Fruit fly (Drosophila melanogaster) whole organism, embryonic: ENCODE results near the gene Bili.

Experiments
- Antp ChIP-seq: fragments of 200-800 bp; sonication (Bioruptor generic); optimal IDR thresholded peaks from 3 replicates; lab custom pipeline; 2016; ENCODE audit warnings: missing biosample characterization, missing genetic modification characterization
- Atf-2 ChIP-seq: fragments of 200-800 bp; sonication (Bioruptor generic); optimal IDR thresholded peaks from 2 replicates; lab custom pipeline; 2016; ENCODE audit warnings: missing biosample characterization, missing genetic modification characterization
- CG10267 ChIP-seq: fragments of 200-800 bp; sonication (Bioruptor generic); optimal IDR thresholded peaks from 2 replicates; lab custom pipeline; 2018; ENCODE audit warnings: missing biosample characterization, mild to moderate bottlenecking, missing genetic modification characterization, moderate library complexity
- CG10543 ChIP-seq: fragments of 200-800 bp; sonication (Bioruptor generic); optimal IDR thresholded peaks from 3 replicates; lab custom pipeline; 2017; ENCODE audit warnings: missing biosample characterization, mild to moderate bottlenecking, missing genetic modification characterization, moderate library complexity
- CG11085 ChIP-seq: fragments of 200-800 bp; sonication (Bioruptor generic); IDR thresholded peaks from 2 replicates; pipeline ENCODE4 v1.3.6; 2022; ENCODE audit warnings: missing biosample characterization, missing genetic modification characterization
- CG12155 ChIP-seq: fragments of 200-800 bp; sonication (Bioruptor generic); optimal IDR thresholded peaks from 3 replicates; lab custom pipeline; 2016; ENCODE audit warnings: missing biosample characterization, missing genetic modification characterization
- CG13624 ChIP-seq: fragments of 200-800 bp; sonication (Bioruptor generic); optimal IDR thresholded peaks from 2 replicates; lab custom pipeline; 2016; ENCODE audit warnings: missing biosample characterization, missing genetic modification characterization
- CG13775 ChIP-seq: fragments of 200-800 bp; sonication (Bioruptor generic); optimal IDR thresholded peaks from 3 replicates; lab custom pipeline; 2017; ENCODE audit warnings: missing biosample characterization, mild to moderate bottlenecking, missing genetic modification characterization
- CG14860 ChIP-seq: fragments of 200-800 bp; sonication (Bioruptor generic); IDR thresholded peaks from 3 replicates; pipeline ENCODE4 v1.3.6; 2022; ENCODE audit warnings: missing biosample characterization, missing genetic modification characterization; ENCODE audit not compliant: partially characterized antibody
- CG17186 ChIP-seq: fragments of 200-800 bp; sonication (Bioruptor generic); optimal IDR thresholded peaks from 3 replicates; lab custom pipeline; 2017; ENCODE audit warnings: missing biosample characterization, missing genetic modification reagents, missing genetic modification characterization
- CG17361 ChIP-seq: fragments of 200-800 bp; sonication (Bioruptor generic); IDR thresholded peaks from 3 replicates; pipeline ENCODE4 v1.3.6; 2022; ENCODE audit warnings: missing biosample characterization, missing genetic modification characterization
- CG17612 ChIP-seq: fragments of 200-800 bp; sonication (Bioruptor generic); IDR thresholded peaks from 2 replicates; pipeline ENCODE4 v1.3.6; 2022; ENCODE audit warnings: missing biosample characterization, missing genetic modification characterization
- CG4617 ChIP-seq: fragments of 200-800 bp; sonication (Bioruptor generic); optimal IDR thresholded peaks from 3 replicates; lab custom pipeline; 2016; ENCODE audit warnings: missing biosample characterization, missing genetic modification characterization, borderline replicate concordance
- CG6813 ChIP-seq: fragments of 200-800 bp; sonication (Bioruptor generic); optimal IDR thresholded peaks from 2 replicates; lab custom pipeline; 2017; ENCODE audit warnings: missing biosample characterization, missing genetic modification characterization, mild to moderate bottlenecking, moderate library complexity, missing genetic modification reagents
- CG7556 ChIP-seq: fragments of 200-800 bp; sonication (Bioruptor generic); optimal IDR thresholded peaks from 2 replicates; lab custom pipeline; 2017; ENCODE audit warnings: missing biosample characterization, mild to moderate bottlenecking, missing genetic modification characterization
- CG9932 ChIP-seq: fragments of 200-800 bp; sonication (Bioruptor generic); IDR thresholded peaks from 2 replicates; pipeline ENCODE4 v1.3.6; 2022; ENCODE audit warnings: missing biosample characterization, missing genetic modification characterization
- CrebB ChIP-seq: fragments of 200-800 bp; sonication (Bioruptor generic); optimal IDR thresholded peaks from 3 replicates; lab custom pipeline; 2018; ENCODE audit warnings: missing biosample characterization, mild to moderate bottlenecking, missing genetic modification characterization
- Drgx ChIP-seq: fragments of 200-800 bp; sonication (Bioruptor generic); IDR thresholded peaks from 2 replicates; pipeline ENCODE4 v1.3.6; 2022; ENCODE audit warnings: missing biosample characterization, missing genetic modification characterization
- Gug ChIP-seq: fragments of 200-800 bp; sonication (Bioruptor generic); IDR thresholded peaks from 4 replicates; pipeline ENCODE4 v1.3.6; 2022; ENCODE audit warnings: missing biosample characterization, missing genetic modification characterization
- MESR4 ChIP-seq: fragments of 200-800 bp; sonication (Bioruptor generic); optimal IDR thresholded peaks from 2 replicates; lab custom pipeline; 2018; ENCODE audit warnings: missing biosample characterization, mild to moderate bottlenecking, missing genetic modification characterization, moderate library complexity
- Meics ChIP-seq: fragments of 200-800 bp; sonication (Bioruptor generic); optimal IDR thresholded peaks from 2 replicates; lab custom pipeline; 2017; ENCODE audit warnings: missing biosample characterization, mild to moderate bottlenecking, missing genetic modification characterization
- Myb ChIP-seq: fragments of 200-800 bp; sonication (Bioruptor generic); optimal IDR thresholded peaks from 2 replicates; lab custom pipeline; 2016; ENCODE audit warnings: missing biosample characterization, missing genetic modification characterization
- Ptx1 ChIP-seq: fragments of 200-800 bp; sonication (Bioruptor generic); IDR thresholded peaks from 2 replicates; pipeline ENCODE4 v1.3.6; 2022; ENCODE audit warnings: missing biosample characterization, missing genetic modification characterization
- cas ChIP-seq: fragments of 200-800 bp; sonication (Bioruptor generic); IDR thresholded peaks from 2 replicates; pipeline ENCODE4 v1.3.6; 2022; ENCODE audit warnings: missing biosample characterization, missing genetic modification characterization
- chn ChIP-seq: fragments of 200-800 bp; sonication (Bioruptor generic); optimal IDR thresholded peaks from 2 replicates; lab custom pipeline; 2016; ENCODE audit warnings: missing biosample characterization, missing genetic modification characterization
- dmrt99B ChIP-seq: fragments of 200-800 bp; sonication (Bioruptor generic); optimal IDR thresholded peaks from 2 replicates; lab custom pipeline; 2018; ENCODE audit warnings: missing biosample characterization, mild to moderate bottlenecking, missing genetic modification characterization, moderate library complexity
- emc ChIP-seq: fragments of 200-800 bp; sonication (Bioruptor generic); optimal IDR thresholded peaks from 2 replicates; lab custom pipeline; 2016; ENCODE audit warnings: missing biosample characterization, missing genetic modification characterization
- eve ChIP-seq, 2 experiments: fragments of >200 bp; optimal IDR thresholded peaks; 2 replicates each; lab custom pipeline; 2017; ENCODE audit warnings: missing biosample characterization in 2 of 2, missing genetic modification characterization in 2 of 2
- exex ChIP-seq: fragments of 200-800 bp; sonication (Bioruptor generic); optimal IDR thresholded peaks from 4 replicates; lab custom pipeline; 2018; ENCODE audit warnings: missing biosample characterization, mild to moderate bottlenecking, missing genetic modification characterization, moderate library complexity
- eyg ChIP-seq: fragments of 200-800 bp; sonication (Bioruptor generic); optimal IDR thresholded peaks from 3 replicates; lab custom pipeline; 2016; ENCODE audit warnings: missing biosample characterization, missing genetic modification characterization
- fu2 ChIP-seq: fragments of 200-800 bp; sonication (Bioruptor generic); optimal IDR thresholded peaks from 2 replicates; lab custom pipeline; 2016; ENCODE audit warnings: missing biosample characterization, missing genetic modification characterization
- gfzf ChIP-seq: fragments of 200-800 bp; sonication (Bioruptor generic); optimal IDR thresholded peaks from 2 replicates; lab custom pipeline; 2016; ENCODE audit warnings: missing biosample characterization, mild to moderate bottlenecking, missing genetic modification characterization, moderate library complexity
- jumu ChIP-seq: fragments of 200-800 bp; sonication (Bioruptor generic); optimal IDR thresholded peaks from 3 replicates; lab custom pipeline; 2016; ENCODE audit warnings: missing biosample characterization, missing genetic modification characterization
- kay ChIP-seq: fragments of 200-800 bp; sonication (Bioruptor generic); optimal IDR thresholded peaks from 2 replicates; lab custom pipeline; 2016; ENCODE audit warnings: missing biosample characterization, missing genetic modification characterization
- maf-S ChIP-seq: fragments of 200-800 bp; sonication (Bioruptor generic); optimal IDR thresholded peaks from 2 replicates; lab custom pipeline; 2016; ENCODE audit warnings: missing biosample characterization, missing genetic modification characterization
- nmo ChIP-seq: fragments of 200-800 bp; sonication (Bioruptor generic); optimal IDR thresholded peaks from 2 replicates; lab custom pipeline; 2018; ENCODE audit warnings: missing biosample characterization, mild to moderate bottlenecking, missing genetic modification characterization, moderate library complexity
- onecut ChIP-seq: fragments of 200-800 bp; sonication (Bioruptor generic); IDR thresholded peaks from 2 replicates; pipeline ENCODE4 v1.3.6; 2022; ENCODE audit warnings: missing biosample characterization, missing genetic modification characterization
- pan ChIP-seq, 4 experiments: fragments of >200 bp in 3 of 4; fragments of 200-800 bp in 1 of 4; sonication (Bioruptor generic) in 1 of 4; optimal IDR thresholded peaks in 3 of 4; IDR thresholded peaks in 1 of 4; 2 replicates each; pipeline versions ENCODE4 v1.3.6 to Lab custom; 2017 to 2022; ENCODE audit warnings: missing biosample characterization in 2 of 4, missing genetic modification characterization in 2 of 4, mixed read lengths in 1 of 4
- prd ChIP-seq, 3 experiments: fragments of >200 bp in 2 of 3; fragments of 200-800 bp in 1 of 3; sonication (Bioruptor generic) in 1 of 3; optimal IDR thresholded peaks in 2 of 3; IDR thresholded peaks in 1 of 3; 2 replicates in 2 of 3; 3 replicates in 1 of 3; pipeline versions ENCODE4 v1.3.6 to Lab custom; 2017 to 2022; ENCODE audit warnings: missing biosample characterization in 1 of 3, missing genetic modification characterization in 1 of 3
- run ChIP-seq: fragments of 200-800 bp; sonication (Bioruptor generic); optimal IDR thresholded peaks from 3 replicates; lab custom pipeline; 2018; ENCODE audit warnings: missing biosample characterization, mild to moderate bottlenecking, missing genetic modification characterization
- scrt ChIP-seq: fragments of 200-800 bp; sonication (Bioruptor generic); optimal IDR thresholded peaks from 2 replicates; lab custom pipeline; 2018; ENCODE audit warnings: missing biosample characterization, mild to moderate bottlenecking, missing genetic modification characterization, moderate library complexity
- slou ChIP-seq: fragments of 200-800 bp; sonication (Bioruptor generic); optimal IDR thresholded peaks from 3 replicates; lab custom pipeline; 2016; ENCODE audit warnings: missing biosample characterization, missing genetic modification characterization
- stwl ChIP-seq: fragments of 200-800 bp; sonication (Bioruptor generic); optimal IDR thresholded peaks from 3 replicates; lab custom pipeline; 2018; ENCODE audit warnings: missing biosample characterization, mild to moderate bottlenecking, missing genetic modification characterization, moderate library complexity
- tin ChIP-seq: fragments of 200-800 bp; sonication (Bioruptor generic); optimal IDR thresholded peaks from 3 replicates; lab custom pipeline; 2016; ENCODE audit warnings: missing biosample characterization, missing genetic modification characterization

Gene Bili

DNA sequence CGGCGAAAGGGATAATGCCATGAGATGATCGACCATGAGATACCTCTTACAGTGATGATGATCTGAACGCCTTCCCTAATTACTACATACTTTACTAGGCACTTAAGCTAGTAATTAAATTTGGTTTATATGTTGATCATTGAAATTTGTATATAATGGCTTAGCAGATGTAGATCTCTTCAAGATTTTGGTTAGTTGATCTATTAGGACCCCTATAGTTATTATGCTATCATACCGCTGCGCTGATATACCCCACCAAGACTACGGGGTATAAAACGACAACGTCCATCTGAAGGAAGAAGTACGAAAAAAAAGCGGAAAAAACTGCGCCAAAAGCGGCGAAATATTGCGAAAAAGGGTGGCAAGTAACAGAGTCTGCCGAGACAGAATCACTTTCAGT is 43.1 kb downstream of the Bili start (continued):
- TF ChIP-seq Gug (GFP tag; lab: Robert Waterston, UW) (no peak), stwl (no peak), CG12155 (GFP tag; lab: Kevin White, UChicago) (no peak), kay (GFP tag; lab: Kevin White, UChicago) (no peak), dmrt99B (tag; lab: Kevin White, UChicago) (peak; percentile 39), CrebB (no peak), pan (optimal IDR thresholded peaks at IDR 0.05; lab: Kevin White, UChicago) (peak in 1 of 2 experiments; percentile 77), pan (GFP tag; optimal IDR thresholded peaks at IDR 0.05 in 1 of 2, IDR thresholded peaks at IDR 0.05 in 1 of 2) (peak in 1 of 2 experiments; percentile 66), gfzf (GFP tag; lab: Kevin White, UChicago) (no peak), MESR4 (no peak), nmo (GFP tag; lab: Kevin White, UChicago) (peak; percentile 41), CG17612 (GFP tag; lab: Robert Waterston, UW) (no peak), CG10543 (GFP tag; lab: Kevin White, UChicago) (no peak), CG7556 (GFP tag; lab: Kevin White, UChicago) (peak; percentile 25), CG9932 (GFP tag; lab: Robert Waterston, UW) (no peak), CG17186 (GFP tag; lab: Kevin White, UChicago) (no peak), emc (GFP tag; lab: Kevin White, UChicago) (no peak), prd (optimal IDR thresholded peaks at IDR 0.05; lab: Kevin White, UChicago) (no peak), prd (GFP tag; IDR thresholded peaks at IDR 0.05; lab: Robert Waterston, UW) (peak; percentile 57), Ptx1 (GFP tag; lab: Robert Waterston, UW) (no peak), slou (GFP tag; lab: Kevin White, UChicago) (no peak), jumu (no peak), run (no peak), scrt (no peak), CG4617 (GFP tag; lab: Kevin White, UChicago) (no peak), fu2 (GFP tag; lab: Kevin White, UChicago) (no peak), eve (GFP tag; optimal IDR thresholded peaks at IDR 0.05; lab: Kevin White, UChicago) (no peak), Antp (GFP tag; lab: Kevin White, UChicago) (no peak), chn (GFP tag; lab: Kevin White, UChicago) (no peak), Atf-2 (GFP tag; lab: Kevin White, UChicago) (peak; percentile 3), CG10267 (tag; lab: Kevin White, UChicago) (peak; percentile 48), CG17361 (GFP tag; lab: Robert Waterston, UW) (peak; percentile 61), eyg (GFP tag; lab: Kevin White, UChicago) (no peak), CG6813 (GFP tag; lab: Kevin White, UChicago) (no peak), Drgx (no peak), tin (GFP tag; lab: Kevin White, UChicago) (peak; percentile 21), cas (GFP tag; lab: Robert Waterston, UW) (no peak), CG13775 (GFP tag; lab: Kevin White, UChicago) (peak; percentile 5), Myb (no peak), onecut (GFP tag; lab: Robert Waterston, UW) (no peak), CG11085 (no peak), exex (tag; lab: Kevin White, UChicago) (no peak), Meics (GFP tag; lab: Kevin White, UChicago) (no peak), CG14860 (GFP tag; lab: Robert Waterston, UW) (no peak), CG13624 (GFP tag; lab: Kevin White, UChicago) (no peak), maf-S (GFP tag; lab: Kevin White, UChicago) (no peak)
- TF ChIP-seq, all 482 proteins: peak for 69
